Worm (Caenorhabditis elegans) whole organism, early embryonic: ENCODE data around the gene gid-2.

Source experiments
- aly-1 ChIP-seq: sonication (generic microtip); optimal IDR thresholded peaks from 2 replicates; lab custom pipeline; 2016; ENCODE audit warnings: missing genetic modification characterization, missing compliant biosample characterization
- ama-1 ChIP-seq: fragments of 150-350 bp; optimal IDR thresholded peaks from 2 replicates; lab custom pipeline; 2014
- ets-7 ChIP-seq: sonication (generic microtip); optimal IDR thresholded peaks from 2 replicates; lab custom pipeline; 2016; ENCODE audit warnings: missing genotype, missing genetic modification characterization, missing compliant biosample characterization
- flt-1 ChIP-seq: fragments of 200-800 bp; sonication (Bioruptor generic); IDR thresholded peaks from 2 replicates; pipeline ENCODE4 v1.3.6; 2022; ENCODE audit warnings: missing genetic modification characterization, missing compliant biosample characterization
- hnd-1 ChIP-seq: sonication (generic microtip); optimal IDR thresholded peaks from 2 replicates; lab custom pipeline; 2016; ENCODE audit warnings: missing genetic modification characterization, missing compliant biosample characterization
- pes-1 ChIP-seq: fragments of 200-800 bp; sonication (Bioruptor generic); IDR thresholded peaks from 2 replicates; pipeline ENCODE4 v1.3.6; 2022; ENCODE audit warnings: missing genetic modification reagents, missing genetic modification characterization, missing compliant biosample characterization
- sea-1 ChIP-seq: fragments of 200-800 bp; sonication (Bioruptor generic); conservative IDR thresholded peaks from 2 replicates; pipeline ENCODE4 v1.3.6; 2022; ENCODE audit warnings: missing genetic modification characterization, missing compliant biosample characterization
- tbx-11 ChIP-seq: fragments of 200-800 bp; sonication (Bioruptor generic); IDR thresholded peaks from 2 replicates; pipeline ENCODE4 v1.3.6; 2022; ENCODE audit warnings: missing genetic modification characterization, missing compliant biosample characterization
- tbx-37 ChIP-seq: fragments of 200-800 bp; sonication (Bioruptor generic); conservative IDR thresholded peaks from 2 replicates; pipeline ENCODE4 v1.3.6; 2022; ENCODE audit warnings: missing genetic modification reagents, missing genetic modification characterization, missing compliant biosample characterization

DNA sequence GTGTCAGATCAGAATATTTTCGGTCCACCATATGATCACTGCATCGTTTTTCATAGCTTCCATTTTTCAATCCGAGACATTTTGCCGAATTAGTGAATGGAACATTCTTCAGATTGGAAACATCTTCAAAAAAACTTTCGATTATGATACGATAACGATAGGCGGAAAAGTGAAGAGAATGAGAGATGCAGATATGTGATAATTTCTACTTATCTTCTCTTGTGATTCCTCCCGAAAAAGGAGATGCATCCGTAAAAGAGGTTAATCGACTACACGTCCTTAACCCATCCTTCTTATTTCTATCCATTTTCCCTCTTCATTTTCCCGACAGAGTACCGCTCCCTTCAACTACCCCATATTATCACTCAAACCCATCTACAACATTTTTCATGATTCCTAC lies 44.3 kb upstream of the gid-2 start, which contains the start of gene K02E10.4:
- no peak for TF ChIP-seq flt-1 (GFP tag; lab: Robert Waterston, UW)
- no peak for TF ChIP-seq hnd-1 (tag; lab: Kevin White, UChicago)
- TF ChIP-seq tbx-37 (GFP tag; lab: Robert Waterston, UW) = no peak
- no peak for TF ChIP-seq ama-1
- no peak for TF ChIP-seq tbx-11 (GFP tag; lab: Robert Waterston, UW)
- no peak for TF ChIP-seq pes-1 (GFP tag; lab: Robert Waterston, UW)
- no peak for TF ChIP-seq ets-7 (tag; lab: Kevin White, UChicago)
- no peak for TF ChIP-seq sea-1 (GFP tag; lab: Robert Waterston, UW)
- no peak for TF ChIP-seq aly-1 (tag; lab: Kevin White, UChicago)
